Fruit fly (Drosophila melanogaster): ENCODE measurements around the gene mTerf5.

mTerf5 gene

dm6 chr3R:18171983-18172967 is 51.2 kb downstream of the mTerf5 start (continued):
- peak; percentile 31; the same call in 1 of the 2 replicates for TF ChIP-seq dan (GFP tag; IDR thresholded peaks at IDR 0.05)
- TF ChIP-seq CG2120 (GFP tag; optimal IDR thresholded peaks at IDR 0.05) = peak; percentile 94
- peak; percentile 72 for TF ChIP-seq exex (tag; optimal IDR thresholded peaks at IDR 0.05)
- peak; percentile 54 for TF ChIP-seq CG17802 (tag; optimal IDR thresholded peaks at IDR 0.05)
- peak; percentile 1 for TF ChIP-seq stwl (tag; optimal IDR thresholded peaks at IDR 0.05)
- TF ChIP-seq CG4360 (GFP tag; IDR thresholded peaks at IDR 0.05) = peak; percentile 16
- 0 out of 2 replicates have a peak, but pooled peaks have one; percentile 32 for TF ChIP-seq toy (GFP tag; IDR thresholded peaks at IDR 0.05)
- TF ChIP-seq CG14441 (GFP tag; IDR thresholded peaks at IDR 0.05) = peak; percentile 87
- no peak for TF ChIP-seq lbe (GFP tag; optimal IDR thresholded peaks at IDR 0.05)
